Worm (Caenorhabditis elegans): ENCODE measurements around the gene srh-113.

DNA sequence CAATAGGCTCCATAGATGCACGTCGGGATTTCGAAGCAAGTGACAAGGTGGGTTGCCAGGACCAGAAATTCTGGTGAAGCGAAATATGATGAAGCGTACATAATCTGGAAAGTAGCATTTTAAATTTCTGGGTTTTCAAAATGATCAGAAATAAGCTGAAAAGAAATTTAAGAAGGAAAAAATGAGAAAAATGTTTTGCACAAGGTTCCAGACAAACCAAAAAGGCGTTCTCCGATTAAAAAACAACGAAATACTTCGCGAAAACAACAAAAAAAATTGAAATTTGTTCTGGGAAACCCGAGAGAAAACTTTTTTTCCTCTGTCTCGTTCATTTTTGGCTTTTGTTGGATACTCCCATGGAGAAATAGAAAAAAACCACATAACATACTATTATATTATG, 10.5 kb downstream of the srh-113 start, which contains the start of gene srh-252:
- TF ChIP-seq tbx-37 (GFP tag; conservative IDR thresholded peaks at IDR 0.05): no peak
- no peak for TF ChIP-seq tbx-11 (GFP tag; IDR thresholded peaks at IDR 0.05)

All from whole organism, early embryonic.